Worm (Caenorhabditis elegans) whole organism, L3 larva: ENCODE data around the gene gcy-21.

Source experiments
- R02D3.7 ChIP-seq: fragments of 150-350 bp; optimal IDR thresholded peaks from 2 replicates; lab custom pipeline; 2014; ENCODE audit warnings: missing biosample characterization, missing genetic modification characterization
- ceh-9 ChIP-seq: sonication (generic microtip); optimal IDR thresholded peaks from 2 replicates; lab custom pipeline; 2018; ENCODE audit warnings: missing biosample characterization, missing genetic modification characterization
- lin-15B ChIP-seq: fragments of 150-350 bp; optimal IDR thresholded peaks from 2 replicates; lab custom pipeline; 2014; ENCODE audit warnings: missing biosample characterization, missing genetic modification characterization
- lsy-12 ChIP-seq: sonication (generic microtip); optimal IDR thresholded peaks from 2 replicates; lab custom pipeline; 2016; ENCODE audit warnings: mild to moderate bottlenecking, missing genetic modification characterization, missing compliant biosample characterization
- nhr-12 ChIP-seq: fragments of 150-350 bp; optimal IDR thresholded peaks from 2 replicates; lab custom pipeline; 2014; ENCODE audit warnings: missing biosample characterization, missing genetic modification characterization

- TF ChIP-seq lin-15B (tag; lab: Kevin White, UChicago) (no peak), nhr-12 (no peak), lsy-12 (tag; lab: Kevin White, UChicago) (no peak), R02D3.7 (tag; lab: Kevin White, UChicago) (no peak), ceh-9 (tag; lab: Kevin White, UChicago) (no peak)
Measured at ce11 chrII:2684783-2685182, 25.3 kb downstream of the gcy-21 start.
